Worm (Caenorhabditis elegans): ENCODE results near the gene Y6E2A.4.

DNA sequence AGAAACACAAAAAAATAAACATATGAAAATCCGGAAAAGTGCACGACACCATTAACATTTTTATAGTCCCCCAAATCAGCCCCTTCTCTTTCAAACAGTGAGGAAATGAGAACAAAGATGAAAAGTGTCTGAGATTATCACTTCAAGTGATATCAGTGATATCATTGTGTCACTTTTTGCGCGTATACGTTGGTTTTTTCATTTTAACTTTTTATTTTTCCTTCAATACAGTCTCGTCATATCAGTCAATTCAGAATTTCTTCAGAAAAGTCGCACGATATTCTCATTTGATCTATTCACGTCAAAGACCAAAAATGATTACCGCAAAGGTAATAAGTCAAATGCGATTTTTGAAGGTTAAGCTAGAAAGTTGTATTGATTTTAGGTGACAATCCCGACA, 11.8 kb downstream of the Y6E2A.4 start, which contains the start of gene twk-34:
- TF ChIP-seq dao-5 (tag; optimal IDR thresholded peaks at IDR 0.05) (no peak), him-1 (tag; optimal IDR thresholded peaks at IDR 0.05) (no peak)
